Worm (Caenorhabditis elegans) whole organism, L1 larva: ENCODE measurements around the gene K11D12.14.

ENCODE experiments used
- F16B12.6 ChIP-seq: fragments of 150-350 bp; optimal IDR thresholded peaks from 2 replicates; lab custom pipeline; 2014; ENCODE audit warnings: missing biosample characterization, missing genetic modification characterization
- ceh-88 ChIP-seq: fragments of 200-800 bp; sonication (Bioruptor generic); IDR thresholded peaks from 2 replicates; pipeline ENCODE4 v1.3.6; 2022; ENCODE audit warnings: missing genetic modification characterization, missing compliant biosample characterization
- dpl-1 ChIP-seq, 3 experiments: fragments of 150-350 bp in 2 of 3; sonication (generic microtip) in 1 of 3; optimal IDR thresholded peaks; 2 replicates each; lab custom pipeline; 2014 to 2017; ENCODE audit warnings: missing biosample characterization in 3 of 3, missing genetic modification characterization in 3 of 3, missing genetic modification reagents in 3 of 3
- egl-27 ChIP-seq, 2 experiments: fragments of 150-350 bp in 1 of 2; sonication (generic microtip); optimal IDR thresholded peaks; 3 replicates each; lab custom pipeline; 2017 to 2018; ENCODE audit warnings: missing biosample characterization in 2 of 2, missing genetic modification characterization in 2 of 2, missing genetic modification reagents in 2 of 2
- elt-3 ChIP-seq, 6 experiments: fragments of 150-350 bp in 1 of 6; sonication (generic microtip); optimal IDR thresholded peaks; 2 replicates each; lab custom pipeline; 2017 to 2018; ENCODE audit warnings: missing biosample characterization in 6 of 6, missing genetic modification characterization in 6 of 6, inconsistent platforms in 1 of 6
- nhr-76 ChIP-seq: sonication (generic microtip); optimal IDR thresholded peaks from 2 replicates; lab custom pipeline; 2017; ENCODE audit warnings: missing biosample characterization, missing genetic modification characterization
- nhr-77 ChIP-seq: fragments of 150-350 bp; optimal IDR thresholded peaks from 2 replicates; lab custom pipeline; 2014; ENCODE audit warnings: missing biosample characterization, missing genetic modification characterization

DNA sequence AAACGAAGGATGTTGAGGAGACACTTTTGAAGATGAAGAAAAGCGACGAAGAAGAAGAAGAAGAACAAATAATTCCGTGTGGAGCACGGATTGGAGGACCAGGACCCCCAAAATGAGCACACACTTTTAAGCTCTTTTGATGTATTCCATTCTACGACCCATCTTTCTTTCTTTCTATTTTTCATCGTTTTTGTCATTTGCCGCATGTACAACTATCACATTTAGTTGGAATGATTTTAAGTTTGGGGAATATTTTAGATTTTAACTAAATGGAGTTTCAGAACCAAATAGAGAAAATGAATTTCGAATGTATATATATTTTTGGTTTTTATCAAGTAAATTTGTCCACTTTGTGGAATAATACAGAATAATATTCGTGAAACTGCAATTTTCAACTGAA lies 49.5 kb downstream of the K11D12.14 start, which contains the start of gene unc-46:
- no peak for TF ChIP-seq egl-27 (tag; optimal IDR thresholded peaks at IDR 0.05; lab: Kevin White, UChicago)
- TF ChIP-seq elt-3 (tag; optimal IDR thresholded peaks at IDR 0.05; lab: Kevin White, UChicago): no peak
- TF ChIP-seq nhr-76 (tag; lab: Kevin White, UChicago): no peak
- no peak for TF ChIP-seq nhr-77 (tag; lab: Kevin White, UChicago)
- TF ChIP-seq ceh-88 (GFP tag; lab: Robert Waterston, UW): no peak
- no peak for TF ChIP-seq dpl-1 (GFP tag; optimal IDR thresholded peaks at IDR 0.05; lab: Kevin White, UChicago)
- TF ChIP-seq F16B12.6 (tag; lab: Kevin White, UChicago): no peak
